Worm (Caenorhabditis elegans): ENCODE data around the gene tbc-20.

tbc-20 gene

DNA sequence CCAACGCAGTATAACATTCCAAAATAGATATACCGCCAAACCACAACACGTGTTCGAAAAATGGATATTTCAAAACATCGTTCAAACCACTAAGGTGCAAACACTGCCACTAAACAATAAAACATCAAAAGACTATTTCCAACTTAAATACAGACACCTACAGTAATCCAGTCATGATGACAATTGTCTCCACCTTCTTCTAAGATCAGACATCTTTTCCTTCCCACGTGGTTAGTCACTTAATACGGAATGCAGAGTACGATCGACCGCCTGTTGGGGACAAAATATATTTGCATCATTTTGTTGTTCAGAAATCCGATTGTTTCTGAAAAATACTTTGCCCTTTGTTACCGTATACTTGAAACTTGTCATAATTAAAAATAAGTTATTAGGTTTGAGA is 43.0 kb downstream of the tbc-20 start:
- TF ChIP-seq pha-2 (tag; optimal IDR thresholded peaks at IDR 0.05) (no peak), tbx-2 (tag; optimal IDR thresholded peaks at IDR 0.05) (no peak), pha-4 (tag; optimal IDR thresholded peaks at IDR 0.05) (no peak), ceh-19 (GFP tag; optimal IDR thresholded peaks at IDR 0.05) (no peak), npax-4 (tag; optimal IDR thresholded peaks at IDR 0.05) (no peak), ceh-24 (tag; optimal IDR thresholded peaks at IDR 0.05) (no peak)

DNA sequence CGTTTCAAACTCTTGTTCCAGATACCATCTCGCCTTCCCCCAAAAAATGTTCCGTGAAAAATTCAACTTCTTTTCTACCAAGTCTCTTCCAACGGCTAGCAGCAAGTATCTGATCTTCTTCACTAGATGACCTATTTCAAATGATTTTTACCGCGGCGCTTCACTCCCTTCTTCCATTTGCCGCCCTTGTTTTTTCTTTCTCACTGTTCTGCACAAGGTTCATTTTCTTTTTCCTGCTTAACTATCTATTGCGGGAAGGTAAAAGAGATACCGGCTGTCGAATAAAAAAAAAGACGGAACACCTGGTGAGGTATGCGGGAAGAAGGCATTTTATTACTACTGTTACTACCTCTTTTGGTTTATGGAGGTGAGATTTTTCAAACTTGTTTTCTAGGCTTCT is 44.7 kb downstream of the tbc-20 start, which contains the start of gene cdh-7:
TSS of gene cdh-7 (plus strand) at position 214 of the 400 bp plus-strand sequence.
- TF ChIP-seq pag-3 (tag; optimal IDR thresholded peaks at IDR 0.05; ENCODE audit: borderline replicate concordance) (no peak), madf-2 (tag; optimal IDR thresholded peaks at IDR 0.05) (no peak), ceh-31 (tag; optimal IDR thresholded peaks at IDR 0.05) (no peak), unc-42 (tag; optimal IDR thresholded peaks at IDR 0.05) (no peak), sdc-2 (tag; optimal IDR thresholded peaks at IDR 0.05) (no peak), C38D4.7 (GFP tag; optimal IDR thresholded peaks at IDR 0.05) (no peak), ceh-22 (tag; optimal IDR thresholded peaks at IDR 0.05) (no peak)

DNA sequence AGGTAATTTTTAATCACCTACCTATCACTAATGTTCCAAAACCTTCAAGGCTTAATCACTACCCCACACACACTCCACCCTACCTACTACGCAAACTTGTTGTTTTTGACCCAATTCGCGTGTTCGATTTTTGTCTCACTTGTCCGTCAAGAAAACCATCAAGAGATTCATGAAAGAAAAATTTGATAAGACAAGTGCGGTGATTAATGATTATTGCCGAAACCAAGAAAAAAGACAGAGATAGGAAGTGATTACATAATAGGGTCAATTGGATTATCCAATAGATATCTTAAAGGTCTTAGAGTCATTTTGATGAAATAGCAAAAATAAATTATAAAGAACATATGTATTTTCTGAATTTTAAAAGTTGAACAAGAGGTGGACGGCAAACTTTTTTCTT is 46.0 kb downstream of the tbc-20 start:
- TF ChIP-seq K02D7.2 (tag; optimal IDR thresholded peaks at IDR 0.05) (no peak), F13H6.1 (tag; optimal IDR thresholded peaks at IDR 0.05) (no peak), ceh-6 (GFP tag; optimal IDR thresholded peaks at IDR 0.05) (no peak), nhr-11 (tag; optimal IDR thresholded peaks at IDR 0.05) (no peak), nhr-232 (tag; optimal IDR thresholded peaks at IDR 0.05) (no peak), elt-4 (tag; optimal IDR thresholded peaks at IDR 0.05) (no peak), pat-9 (tag; optimal IDR thresholded peaks at IDR 0.05) (no peak), unc-3 (GFP tag; conservative IDR thresholded peaks at IDR 0.05) (no peak), unc-3 (tag; optimal IDR thresholded peaks at IDR 0.05) (no peak), T23F11.4 (GFP tag; optimal IDR thresholded peaks at IDR 0.05) (no peak), sox-2 (GFP tag; IDR thresholded peaks at IDR 0.05) (no peak)

DNA sequence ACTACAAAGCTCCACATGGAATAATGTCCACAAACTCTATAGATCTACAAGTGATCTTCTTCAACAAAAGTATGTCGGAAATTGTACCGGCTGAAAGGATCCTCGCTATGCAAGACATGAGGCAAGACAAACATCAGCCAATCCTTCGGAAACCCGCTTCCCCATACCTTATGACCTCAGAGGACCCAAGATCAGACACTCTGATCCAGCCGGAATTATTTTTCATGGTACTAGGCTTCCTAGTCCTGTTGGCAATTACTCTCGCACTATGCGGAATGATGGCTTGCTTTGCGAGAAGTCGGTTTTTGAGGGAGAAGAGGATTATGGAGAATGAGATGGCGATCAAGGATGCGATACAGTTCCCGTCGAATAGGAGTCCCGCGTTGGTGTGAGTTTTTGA is 51.6 kb downstream of the tbc-20 start:
- no peak for TF ChIP-seq pros-1 (tag; optimal IDR thresholded peaks at IDR 0.05)
- TF ChIP-seq pqm-1 (tag; optimal IDR thresholded peaks at IDR 0.05): no peak
- no peak for TF ChIP-seq zip-5 (tag; optimal IDR thresholded peaks at IDR 0.05)
- no peak for TF ChIP-seq nhr-11 (tag; optimal IDR thresholded peaks at IDR 0.05)

Measured in whole organism, late embryonic.